Worm (Caenorhabditis elegans) whole organism, late embryonic: Measurements from ENCODE around the gene ptr-18.

ENCODE experiments used
- ahr-1 ChIP-seq: sonication (generic microtip); optimal IDR thresholded peaks from 2 replicates; lab custom pipeline; 2016; ENCODE audit warnings: missing genetic modification characterization, missing compliant biosample characterization
- ama-1 ChIP-seq: fragments of 150-350 bp; optimal IDR thresholded peaks from 2 replicates; lab custom pipeline; 2014
- dve-1 ChIP-seq: sonication (generic microtip); optimal IDR thresholded peaks from 2 replicates; lab custom pipeline; 2017; ENCODE audit warnings: antibody characterized with exemption, mild to moderate bottlenecking, missing genetic modification characterization, missing compliant biosample characterization
- mec-3 ChIP-seq: sonication (generic microtip); optimal IDR thresholded peaks from 2 replicates; lab custom pipeline; 2016; ENCODE audit warnings: borderline replicate concordance, missing genetic modification characterization, missing compliant biosample characterization
- pha-4 ChIP-seq: fragments of 150-350 bp; optimal IDR thresholded peaks from 2 replicates; lab custom pipeline; 2018; ENCODE audit warnings: missing biosample characterization, missing genetic modification reagents, missing genetic modification characterization
- ttx-3 ChIP-seq: sonication (generic microtip); optimal IDR thresholded peaks from 2 replicates; lab custom pipeline; 2016; ENCODE audit warnings: missing genetic modification reagents, missing genetic modification characterization, missing compliant biosample characterization

DNA sequence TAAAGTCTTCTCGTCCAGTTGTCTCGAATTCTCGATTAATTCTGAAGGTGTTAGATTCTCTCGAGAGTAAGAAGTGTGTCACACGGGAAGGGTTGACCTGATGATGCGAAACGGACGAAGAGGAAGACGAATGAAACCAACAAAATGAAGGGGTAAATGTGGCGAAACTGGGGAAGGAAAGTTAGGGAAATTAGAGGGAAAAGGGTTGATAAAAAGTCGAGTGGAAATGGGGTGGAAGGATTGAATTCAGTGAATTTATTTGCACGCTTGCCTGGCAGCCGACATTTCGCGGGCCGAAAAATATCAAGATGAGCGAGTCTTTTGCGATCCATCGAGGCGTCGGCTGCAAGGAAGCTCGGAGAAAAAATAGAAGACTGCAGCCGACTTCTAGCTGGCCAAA, 17.2 kb upstream of the ptr-18 start, which contains the start of gene F58G1.7:
- TF ChIP-seq ama-1 (lab: Kevin White, UChicago) (no peak), mec-3 (tag; lab: Kevin White, UChicago) (no peak), ttx-3 (tag; lab: Kevin White, UChicago) (no peak), pha-4 (tag; lab: Kevin White, UChicago) (no peak), dve-1 (no peak), ahr-1 (tag; lab: Kevin White, UChicago) (no peak)
